Fruit fly (Drosophila melanogaster): ENCODE results near the gene CG7341.

dm6 chr3L:18086754-18087685, 25.7 kb upstream of the CG7341 start, which contains the start of gene CG34253:
- TF ChIP-seq EcR (GFP tag; optimal IDR thresholded peaks at IDR 0.05): no peak
- TF ChIP-seq pan (optimal IDR thresholded peaks at IDR 0.05): no peak
- TF ChIP-seq CG8478 (optimal IDR thresholded peaks at IDR 0.05): no peak

All from whole organism.